Worm (Caenorhabditis elegans) whole organism, L4/young adult: ENCODE results near the gene moc-6.

Source experiments
- W03F9.2 ChIP-seq: fragments of 150-350 bp; optimal IDR thresholded peaks from 2 replicates; lab custom pipeline; 2014; ENCODE audit warnings: missing biosample characterization, missing genetic modification characterization
- him-1 ChIP-seq: sonication (generic microtip); optimal IDR thresholded peaks from 2 replicates; lab custom pipeline; 2016; ENCODE audit warnings: missing genotype, missing genetic modification reagents, missing genetic modification characterization, missing compliant biosample characterization

ce11 chrIII:5228839-5229238 lies 33.0 kb downstream of the moc-6 start:
- no peak for TF ChIP-seq him-1 (tag; lab: Kevin White, UChicago)
- no peak for TF ChIP-seq W03F9.2 (tag; lab: Kevin White, UChicago)
